Worm (Caenorhabditis elegans): Measurements from ENCODE around the gene acly-1.

Gene acly-1

ce11 chrX:1486135-1486648 lies 6.8 kb downstream of the acly-1 start, which contains the start of the genes D1005.10 and dhs-25:
Gene D1005.10 (minus strand): TSS chrX:1486185.
Gene dhs-25 (plus strand): TSS chrX:1486532.
- TF ChIP-seq hlh-30 (tag; optimal IDR thresholded peaks at IDR 0.05; ENCODE audit: insufficient read depth) (peak; percentile 9), syd-9 (tag; optimal IDR thresholded peaks at IDR 0.05) (no peak), tbx-2 (tag; optimal IDR thresholded peaks at IDR 0.05) (peak; percentile 7), nfya-1 (tag; optimal IDR thresholded peaks at IDR 0.05) (peak; percentile 12), pros-1 (tag; optimal IDR thresholded peaks at IDR 0.05) (no peak), npax-4 (tag; optimal IDR thresholded peaks at IDR 0.05) (no peak), unc-55 (GFP tag; optimal IDR thresholded peaks at IDR 0.05) (peak; percentile 44), sdc-2 (tag; optimal IDR thresholded peaks at IDR 0.05) (peak; percentile 39), pqm-1 (tag; optimal IDR thresholded peaks at IDR 0.05) (no peak), elt-2 (tag; optimal IDR thresholded peaks at IDR 0.05) (no peak), fkh-10 (GFP tag; optimal IDR thresholded peaks at IDR 0.05) (no peak)

DNA sequence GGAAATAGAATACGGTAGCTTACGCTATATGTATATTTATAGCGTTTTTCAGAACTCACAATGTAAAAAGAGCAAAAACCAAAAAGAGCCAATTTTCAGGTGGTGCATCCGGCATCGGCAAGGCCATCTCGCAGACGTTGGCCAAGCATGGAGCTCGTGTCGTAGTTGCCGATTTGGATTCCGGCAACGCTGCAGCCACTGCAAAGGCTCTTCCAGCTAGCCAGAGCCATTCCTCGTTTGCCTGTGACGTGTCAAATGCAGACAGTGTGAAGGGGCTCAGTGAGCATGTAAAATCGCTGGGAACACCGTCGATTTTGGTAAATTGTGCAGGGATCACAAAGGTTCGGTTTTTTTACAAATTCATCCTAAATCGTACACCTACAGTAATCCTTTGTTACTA lies 7.8 kb downstream of the acly-1 start:
- TF ChIP-seq ref-2 (tag; optimal IDR thresholded peaks at IDR 0.05) = no peak
- no peak for TF ChIP-seq che-1 (tag; optimal IDR thresholded peaks at IDR 0.05)
- no peak for TF ChIP-seq dve-1 (tag; optimal IDR thresholded peaks at IDR 0.05)
- no peak for TF ChIP-seq K02D7.2 (tag; optimal IDR thresholded peaks at IDR 0.05)
- TF ChIP-seq pros-1 (tag; optimal IDR thresholded peaks at IDR 0.05) = no peak
- no peak for TF ChIP-seq unc-55 (GFP tag; optimal IDR thresholded peaks at IDR 0.05)
- no peak for TF ChIP-seq dmd-4 (tag; optimal IDR thresholded peaks at IDR 0.05; ENCODE audit: borderline replicate concordance)
- no peak for TF ChIP-seq ceh-31 (tag; optimal IDR thresholded peaks at IDR 0.05)
- TF ChIP-seq fax-1 (tag; optimal IDR thresholded peaks at IDR 0.05) = no peak
- no peak for TF ChIP-seq lim-6 (tag; optimal IDR thresholded peaks at IDR 0.05)
- TF ChIP-seq pha-2 (tag; optimal IDR thresholded peaks at IDR 0.05) = no peak
- no peak for TF ChIP-seq sdc-2 (tag; optimal IDR thresholded peaks at IDR 0.05)
- TF ChIP-seq pag-3 (tag; optimal IDR thresholded peaks at IDR 0.05; ENCODE audit: borderline replicate concordance) = no peak
- TF ChIP-seq unc-3 (GFP tag; conservative IDR thresholded peaks at IDR 0.05) = no peak
- TF ChIP-seq unc-3 (tag; optimal IDR thresholded peaks at IDR 0.05) = no peak
- no peak for TF ChIP-seq eyg-1 (tag; optimal IDR thresholded peaks at IDR 0.05)
- TF ChIP-seq C08G9.2 (tag; optimal IDR thresholded peaks at IDR 0.05) = no peak
- TF ChIP-seq nhr-11 (tag; optimal IDR thresholded peaks at IDR 0.05) = no peak

- no peak for TF ChIP-seq rnt-1 (tag; optimal IDR thresholded peaks at IDR 0.05)
Observed at ce11 chrX:1488775-1489174, 9.4 kb downstream of the acly-1 start.

DNA sequence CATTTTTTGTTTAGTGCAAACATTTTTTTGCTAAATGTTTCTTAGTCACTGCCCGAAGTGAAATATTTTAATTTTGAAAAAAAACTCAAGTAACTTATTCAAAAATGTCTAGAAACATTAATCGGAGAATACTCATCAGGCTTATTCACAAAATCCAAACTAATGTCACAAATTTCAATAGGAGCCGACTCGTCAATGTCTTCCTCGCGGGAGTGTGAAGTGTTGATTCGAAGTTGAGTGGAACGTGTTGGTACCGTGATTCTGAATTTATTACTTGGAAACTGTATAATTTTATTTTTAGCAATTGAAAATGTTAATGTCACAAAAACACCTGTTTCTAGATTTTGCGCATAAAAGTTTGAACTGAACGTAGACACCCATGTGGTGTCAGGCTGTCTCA lies 10.2 kb downstream of the acly-1 start:
- no peak for TF ChIP-seq pha-2 (tag; optimal IDR thresholded peaks at IDR 0.05)
- TF ChIP-seq elt-4 (tag; optimal IDR thresholded peaks at IDR 0.05) = no peak
- no peak for TF ChIP-seq ceh-18 (tag; optimal IDR thresholded peaks at IDR 0.05)
- no peak for TF ChIP-seq ceh-48 (tag; optimal IDR thresholded peaks at IDR 0.05)
- no peak for TF ChIP-seq ama-1 (optimal IDR thresholded peaks at IDR 0.05)
- TF ChIP-seq ceh-31 (tag; optimal IDR thresholded peaks at IDR 0.05) = no peak
- no peak for TF ChIP-seq pat-9 (tag; optimal IDR thresholded peaks at IDR 0.05)

DNA sequence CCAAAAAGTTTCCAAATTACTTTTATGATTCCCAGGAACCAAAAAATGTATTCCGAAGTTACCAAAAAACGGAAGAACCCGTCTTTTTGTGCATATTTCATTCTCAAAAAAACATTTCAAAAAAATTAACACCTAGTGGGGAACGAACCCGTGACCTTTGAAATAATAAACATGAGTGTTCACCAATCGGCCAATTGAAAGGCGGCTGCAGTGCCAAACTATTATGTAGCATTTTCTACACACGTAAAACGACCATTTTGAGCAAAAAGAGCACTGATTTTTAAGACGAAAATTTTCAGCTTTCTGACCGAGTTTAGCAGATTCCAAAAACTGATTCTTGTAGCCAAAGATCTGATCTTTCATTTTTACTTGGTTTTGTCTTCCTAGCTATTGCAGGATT lies 11.7 kb downstream of the acly-1 start:
- TF ChIP-seq pha-4 (tag; optimal IDR thresholded peaks at IDR 0.05) = no peak
- TF ChIP-seq zip-5 (tag; optimal IDR thresholded peaks at IDR 0.05) = no peak
- no peak for TF ChIP-seq dmd-4 (tag; optimal IDR thresholded peaks at IDR 0.05; ENCODE audit: borderline replicate concordance)
- TF ChIP-seq ceh-18 (tag; optimal IDR thresholded peaks at IDR 0.05) = no peak
- no peak for TF ChIP-seq T23F11.4 (GFP tag; optimal IDR thresholded peaks at IDR 0.05)
- TF ChIP-seq odd-2 (tag; optimal IDR thresholded peaks at IDR 0.05) = no peak
- TF ChIP-seq ceh-2 (tag; optimal IDR thresholded peaks at IDR 0.05) = no peak
- no peak for TF ChIP-seq hlh-30 (tag; optimal IDR thresholded peaks at IDR 0.05; ENCODE audit: insufficient read depth)
- TF ChIP-seq fax-1 (tag; optimal IDR thresholded peaks at IDR 0.05) = no peak
- TF ChIP-seq che-1 (tag; optimal IDR thresholded peaks at IDR 0.05) = no peak
- no peak for TF ChIP-seq ceh-6 (GFP tag; optimal IDR thresholded peaks at IDR 0.05)
- no peak for TF ChIP-seq ztf-16 (tag; optimal IDR thresholded peaks at IDR 0.05)
- no peak for TF ChIP-seq F13H6.1 (tag; optimal IDR thresholded peaks at IDR 0.05)
- no peak for TF ChIP-seq hlh-6 (tag; optimal IDR thresholded peaks at IDR 0.05)
- TF ChIP-seq mec-3 (tag; optimal IDR thresholded peaks at IDR 0.05; ENCODE audit: borderline replicate concordance) = no peak
- TF ChIP-seq pqm-1 (tag; optimal IDR thresholded peaks at IDR 0.05) = no peak
- no peak for TF ChIP-seq ceh-45 (GFP tag; IDR thresholded peaks at IDR 0.05)
- TF ChIP-seq ref-2 (tag; optimal IDR thresholded peaks at IDR 0.05) = no peak
- TF ChIP-seq unc-42 (tag; optimal IDR thresholded peaks at IDR 0.05) = no peak
